Fruit fly (Drosophila melanogaster): ENCODE results near the gene Dysb.

DNA sequence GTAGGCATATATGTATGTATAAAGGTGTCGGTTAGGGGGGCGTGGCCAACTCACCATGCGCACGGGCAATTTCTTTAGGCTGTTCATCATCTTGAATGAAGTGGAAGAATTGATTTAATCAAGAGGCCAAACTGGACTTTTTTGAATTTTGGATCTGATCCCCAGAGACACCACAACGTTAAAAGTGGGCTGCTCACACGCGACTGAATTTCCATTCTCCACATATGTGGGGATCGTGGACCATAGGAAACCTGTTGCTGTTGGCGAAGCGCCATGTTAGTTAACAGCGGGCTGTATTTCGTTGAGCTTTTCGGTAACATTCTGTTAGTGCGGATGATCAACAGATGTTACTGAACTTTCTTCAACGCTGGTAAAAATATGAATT lies 30.5 kb downstream of the Dysb start, which contains the start of gene CG3902:
- peak; percentile 61 for TF ChIP-seq cic (GFP tag; optimal IDR thresholded peaks at IDR 0.05)
- TF ChIP-seq tj (GFP tag; optimal IDR thresholded peaks at IDR 0.05) = no peak
- no peak for TF ChIP-seq CG7045 (GFP tag; optimal IDR thresholded peaks at IDR 0.05)

Measured in whole organism, adult.